Worm (Caenorhabditis elegans) whole organism, L3 larva: Measurements from ENCODE around the gene frpr-4.

ENCODE experiments used
- R02D3.7 ChIP-seq: fragments of 150-350 bp; optimal IDR thresholded peaks from 2 replicates; lab custom pipeline; 2014; ENCODE audit warnings: missing biosample characterization, missing genetic modification characterization
- ZK546.5 ChIP-seq: sonication (generic microtip); optimal IDR thresholded peaks from 2 replicates; lab custom pipeline; 2017; ENCODE audit warnings: missing biosample characterization, missing genetic modification characterization
- ama-1 ChIP-seq: fragments of 150-350 bp; optimal IDR thresholded peaks from 2 replicates; lab custom pipeline; 2018
- ceh-16 ChIP-seq: sonication (generic microtip); optimal IDR thresholded peaks from 2 replicates; lab custom pipeline; 2017; ENCODE audit warnings: missing biosample characterization, missing genetic modification characterization
- ceh-28 ChIP-seq: fragments of 150-350 bp; optimal IDR thresholded peaks from 2 replicates; lab custom pipeline; 2014; ENCODE audit warnings: missing biosample characterization, missing genetic modification reagents, missing genetic modification characterization
- ceh-82 ChIP-seq: fragments of 150-350 bp; optimal IDR thresholded peaks from 2 replicates; lab custom pipeline; 2014; ENCODE audit warnings: missing biosample characterization, missing genetic modification characterization
- ceh-9 ChIP-seq: sonication (generic microtip); optimal IDR thresholded peaks from 2 replicates; lab custom pipeline; 2018; ENCODE audit warnings: missing biosample characterization, missing genetic modification characterization
- daf-12 ChIP-seq: fragments of 150-350 bp; optimal IDR thresholded peaks from 2 replicates; lab custom pipeline; 2014; ENCODE audit warnings: missing biosample characterization, missing genetic modification reagents, missing genetic modification characterization
- egl-27 ChIP-seq: sonication (generic microtip); optimal IDR thresholded peaks from 4 replicates; lab custom pipeline; 2017; ENCODE audit warnings: missing biosample characterization, missing genetic modification reagents, missing genetic modification characterization
- egl-5 ChIP-seq: fragments of 150-350 bp; optimal IDR thresholded peaks from 2 replicates; lab custom pipeline; 2017; ENCODE audit warnings: missing biosample characterization, missing genetic modification reagents, missing genetic modification characterization, inconsistent platforms
- elt-1 ChIP-seq: fragments of 150-350 bp; optimal IDR thresholded peaks from 2 replicates; lab custom pipeline; 2014; ENCODE audit warnings: missing biosample characterization, missing genetic modification characterization
- elt-2 ChIP-seq: sonication (generic microtip); optimal IDR thresholded peaks from 2 replicates; lab custom pipeline; 2016; ENCODE audit warnings: missing genetic modification reagents, mild to moderate bottlenecking, missing genetic modification characterization, missing compliant biosample characterization
- elt-3 ChIP-seq, 3 experiments: fragments of 150-350 bp in 1 of 3; sonication (generic microtip) in 2 of 3; optimal IDR thresholded peaks; 2 replicates in 2 of 3; 4 replicates in 1 of 3; lab custom pipeline; 2014 to 2017; ENCODE audit warnings: missing biosample characterization in 3 of 3, missing genetic modification characterization in 3 of 3
- eor-1 ChIP-seq, 2 experiments: fragments of 150-350 bp; optimal IDR thresholded peaks; 2 replicates each; lab custom pipeline; 2014 to 2018; ENCODE audit warnings: missing biosample characterization in 2 of 2, missing genetic modification characterization in 2 of 2
- fkh-2 ChIP-seq: fragments of 150-350 bp; optimal IDR thresholded peaks from 2 replicates; lab custom pipeline; 2014; ENCODE audit warnings: missing biosample characterization, missing genetic modification reagents, missing genetic modification characterization
- fos-1 ChIP-seq: fragments of 150-350 bp; optimal IDR thresholded peaks from 2 replicates; lab custom pipeline; 2014; ENCODE audit warnings: missing biosample characterization, missing genetic modification characterization
- hmg-11 ChIP-seq: sonication (generic microtip); optimal IDR thresholded peaks from 2 replicates; lab custom pipeline; 2016; ENCODE audit warnings: missing genetic modification characterization, missing compliant biosample characterization
- jun-1 ChIP-seq: fragments of 150-350 bp; optimal IDR thresholded peaks from 2 replicates; lab custom pipeline; 2014; ENCODE audit warnings: missing biosample characterization, missing genetic modification reagents, missing genetic modification characterization
- lin-15B ChIP-seq: fragments of 150-350 bp; optimal IDR thresholded peaks from 2 replicates; lab custom pipeline; 2014; ENCODE audit warnings: missing biosample characterization, missing genetic modification characterization
- lin-39 ChIP-seq: fragments of 150-350 bp; optimal IDR thresholded peaks from 2 replicates; lab custom pipeline; 2018; ENCODE audit warnings: missing biosample characterization, missing genetic modification reagents, missing genetic modification characterization
- lsy-12 ChIP-seq: sonication (generic microtip); optimal IDR thresholded peaks from 2 replicates; lab custom pipeline; 2016; ENCODE audit warnings: mild to moderate bottlenecking, missing genetic modification characterization, missing compliant biosample characterization
- nfya-1 ChIP-seq: sonication (generic microtip); optimal IDR thresholded peaks from 2 replicates; lab custom pipeline; 2017; ENCODE audit warnings: missing genetic modification characterization, mild to moderate bottlenecking, missing compliant biosample characterization, antibody characterized with exemption, moderate library complexity; ENCODE audit not compliant: insufficient read depth
- nhr-12 ChIP-seq: fragments of 150-350 bp; optimal IDR thresholded peaks from 2 replicates; lab custom pipeline; 2014; ENCODE audit warnings: missing biosample characterization, missing genetic modification characterization
- nhr-23 ChIP-seq: fragments of 150-350 bp; optimal IDR thresholded peaks from 2 replicates; lab custom pipeline; 2014; ENCODE audit warnings: missing biosample characterization, missing genetic modification reagents, missing genetic modification characterization
- nhr-237 ChIP-seq: fragments of 150-350 bp; optimal IDR thresholded peaks from 2 replicates; lab custom pipeline; 2014; ENCODE audit warnings: missing biosample characterization, missing genetic modification characterization
- nhr-25 ChIP-seq: sonication (generic microtip); optimal IDR thresholded peaks from 2 replicates; lab custom pipeline; 2017; ENCODE audit warnings: missing biosample characterization, missing genetic modification characterization
- nhr-28 ChIP-seq: fragments of 150-350 bp; optimal IDR thresholded peaks from 2 replicates; lab custom pipeline; 2014; ENCODE audit warnings: missing biosample characterization, missing genetic modification characterization
- nhr-43 ChIP-seq: sonication (generic microtip); optimal IDR thresholded peaks from 2 replicates; lab custom pipeline; 2016; ENCODE audit warnings: mild to moderate bottlenecking, missing genetic modification characterization, missing compliant biosample characterization; ENCODE audit not compliant: poor library complexity, severe bottlenecking
- nhr-77 ChIP-seq: fragments of 150-350 bp; optimal IDR thresholded peaks from 2 replicates; lab custom pipeline; 2014; ENCODE audit warnings: missing biosample characterization, missing genetic modification characterization
- pha-4 ChIP-seq: fragments of 150-350 bp; optimal IDR thresholded peaks from 2 replicates; lab custom pipeline; 2014; ENCODE audit warnings: missing biosample characterization, missing genetic modification reagents, missing genetic modification characterization
- pqm-1 ChIP-seq: fragments of 150-350 bp; optimal IDR thresholded peaks from 2 replicates; lab custom pipeline; 2017; ENCODE audit warnings: missing biosample characterization, missing genetic modification characterization, inconsistent platforms
- skn-1 ChIP-seq: fragments of 150-350 bp; optimal IDR thresholded peaks from 2 replicates; lab custom pipeline; 2014; ENCODE audit warnings: missing biosample characterization, missing genetic modification characterization
- unc-62 ChIP-seq: fragments of 150-350 bp; sonication (generic microtip); optimal IDR thresholded peaks from 4 replicates; lab custom pipeline; 2014; ENCODE audit warnings: missing biosample characterization, missing genetic modification reagents, missing genetic modification characterization
- zag-1 ChIP-seq: fragments of 150-350 bp; optimal IDR thresholded peaks from 2 replicates; lab custom pipeline; 2014; ENCODE audit warnings: missing biosample characterization, missing genetic modification characterization
- ztf-11 ChIP-seq: fragments of 150-350 bp; optimal IDR thresholded peaks from 2 replicates; lab custom pipeline; 2014; ENCODE audit warnings: missing biosample characterization, missing genetic modification characterization

frpr-4 gene

DNA sequence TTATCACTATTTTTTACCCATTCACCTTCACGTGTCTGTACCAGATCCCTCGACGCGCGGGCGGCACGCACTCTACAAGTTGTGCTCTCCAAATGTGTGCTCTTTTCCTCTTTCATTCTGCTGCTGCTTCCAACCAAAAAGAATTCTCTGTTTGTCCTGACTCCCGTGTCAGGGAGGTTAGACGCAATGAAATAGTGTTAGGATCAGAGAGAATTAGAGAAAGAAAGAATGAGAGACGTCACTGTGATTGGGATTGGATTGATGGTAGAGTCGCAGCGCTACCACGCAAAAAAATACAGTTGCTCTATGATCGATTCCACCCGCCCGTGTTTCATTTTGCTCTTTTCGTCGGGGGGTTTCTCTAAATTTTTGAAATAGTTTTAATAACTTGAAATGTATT is 35.7 kb upstream of the frpr-4 start:
- TF ChIP-seq pha-4 (tag; lab: Kevin White, UChicago) = peak; percentile 69
- no peak for TF ChIP-seq egl-5 (tag; lab: Kevin White, UChicago)

DNA sequence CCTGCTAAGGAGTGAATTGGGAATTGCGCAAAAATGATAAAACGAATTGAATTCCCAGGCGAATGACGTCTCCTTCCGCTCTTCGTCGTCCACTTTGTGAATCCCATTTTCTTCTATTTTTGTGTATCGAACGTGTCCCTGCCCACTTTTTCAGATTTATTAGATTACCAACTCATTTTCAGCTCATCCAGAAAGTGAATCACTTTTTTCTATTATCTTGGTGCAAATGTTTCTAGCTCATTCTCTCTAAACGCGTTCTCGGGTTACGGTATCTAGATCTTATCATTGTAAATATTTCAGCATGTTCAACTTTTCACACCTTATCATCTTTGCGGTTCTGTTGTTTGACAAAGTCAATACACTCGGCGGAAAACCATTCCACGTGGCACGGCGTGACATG is 33.8 kb upstream of the frpr-4 start, which contains the start of gene ZK622.5:
Gene ZK622.5, plus strand, starts transcription at position 301 of the 400 bp plus-strand sequence.
- TF ChIP-seq elt-3 (tag; optimal IDR thresholded peaks at IDR 0.05; lab: Kevin White, UChicago) = no peak
- TF ChIP-seq zag-1 (tag; lab: Kevin White, UChicago) = no peak
- TF ChIP-seq pha-4 (tag; lab: Kevin White, UChicago) = no peak
- TF ChIP-seq nhr-12 (tag; lab: Kevin White, UChicago) = no peak
- no peak for TF ChIP-seq R02D3.7 (tag; lab: Kevin White, UChicago)
- no peak for TF ChIP-seq lsy-12 (tag; lab: Kevin White, UChicago)
- no peak for TF ChIP-seq nhr-237
- TF ChIP-seq elt-1 (tag; lab: Kevin White, UChicago) = no peak
- TF ChIP-seq ceh-82 (tag; lab: Kevin White, UChicago) = no peak
- TF ChIP-seq fkh-2 (tag; lab: Kevin White, UChicago) = no peak

DNA sequence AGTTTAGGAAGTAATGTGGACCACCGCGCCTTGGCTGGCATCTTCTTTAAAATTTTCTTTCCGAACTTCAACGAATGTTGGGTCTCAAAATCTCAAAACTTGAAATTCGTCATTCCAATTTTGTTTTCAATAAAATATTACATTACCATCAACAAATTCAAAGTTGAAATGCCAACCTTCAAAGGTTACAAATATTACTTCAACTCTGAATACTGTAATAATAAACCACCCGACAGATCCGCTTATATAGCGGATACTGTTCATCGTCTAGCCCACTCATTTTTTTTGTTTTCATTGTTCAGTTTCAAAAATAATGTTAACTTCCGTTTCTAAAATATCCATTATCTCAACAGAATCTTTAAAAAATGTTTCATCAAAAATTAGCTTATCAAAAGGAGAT is 29.7 kb upstream of the frpr-4 start, which contains the start of gene gur-5:
Gene gur-5, plus strand, starts transcription at position 301 of the 400 bp plus-strand sequence.
- no peak for TF ChIP-seq egl-27
- no peak for TF ChIP-seq elt-2 (tag; lab: Kevin White, UChicago)
- TF ChIP-seq ZK546.5 (tag; lab: Kevin White, UChicago) = no peak
- TF ChIP-seq jun-1 (tag; lab: Kevin White, UChicago) = no peak
- no peak for TF ChIP-seq nhr-28
- no peak for TF ChIP-seq nhr-237
- TF ChIP-seq unc-62 (GFP tag; lab: Kevin White, UChicago) = no peak
- no peak for TF ChIP-seq nhr-77 (tag; lab: Kevin White, UChicago)
- no peak for TF ChIP-seq pqm-1 (tag; lab: Kevin White, UChicago)
- TF ChIP-seq daf-12 (tag; lab: Kevin White, UChicago) = no peak
- no peak for TF ChIP-seq nhr-25 (tag; lab: Kevin White, UChicago)
- TF ChIP-seq ceh-28 (tag; lab: Kevin White, UChicago) = no peak
- TF ChIP-seq nhr-12 (tag; lab: Kevin White, UChicago) = no peak
- no peak for TF ChIP-seq lin-15B (tag; lab: Kevin White, UChicago)
- no peak for TF ChIP-seq zag-1 (tag; lab: Kevin White, UChicago)
- TF ChIP-seq ceh-82 (tag; lab: Kevin White, UChicago) = no peak
- no peak for TF ChIP-seq eor-1 (tag; optimal IDR thresholded peaks at IDR 0.05; lab: Kevin White, UChicago)
- TF ChIP-seq hmg-11 (tag; lab: Kevin White, UChicago) = no peak
- no peak for TF ChIP-seq ceh-16

DNA sequence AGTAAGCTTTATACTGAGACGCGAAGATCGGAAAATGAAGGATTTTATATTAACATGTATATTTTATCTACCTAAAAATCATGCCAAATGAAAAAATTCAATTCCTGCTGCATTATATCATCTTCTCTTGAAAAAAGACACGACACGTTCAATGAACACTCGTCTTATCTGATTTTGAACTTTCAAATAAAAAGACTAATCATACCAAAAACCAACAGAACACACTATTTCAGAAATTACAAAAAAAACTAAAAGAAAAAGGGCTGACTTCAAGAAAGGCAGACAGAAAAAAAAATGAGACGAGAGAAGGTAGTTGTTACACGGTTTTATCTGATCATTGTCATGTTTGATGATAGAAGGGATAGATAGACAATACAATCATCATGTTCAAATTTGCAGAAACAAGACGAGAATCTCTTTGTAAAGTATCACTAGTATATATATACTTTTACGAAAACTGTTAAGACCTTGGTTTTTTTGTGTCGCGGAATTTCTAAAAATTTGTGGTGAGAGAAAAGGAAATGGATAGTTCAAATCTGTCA is 27.5 kb upstream of the frpr-4 start:
- peak; percentile 11 for TF ChIP-seq nhr-23 (tag; lab: Kevin White, UChicago)
- peak; percentile 93 for TF ChIP-seq elt-1 (tag; lab: Kevin White, UChicago)
- no peak for TF ChIP-seq R02D3.7 (tag; lab: Kevin White, UChicago)

DNA sequence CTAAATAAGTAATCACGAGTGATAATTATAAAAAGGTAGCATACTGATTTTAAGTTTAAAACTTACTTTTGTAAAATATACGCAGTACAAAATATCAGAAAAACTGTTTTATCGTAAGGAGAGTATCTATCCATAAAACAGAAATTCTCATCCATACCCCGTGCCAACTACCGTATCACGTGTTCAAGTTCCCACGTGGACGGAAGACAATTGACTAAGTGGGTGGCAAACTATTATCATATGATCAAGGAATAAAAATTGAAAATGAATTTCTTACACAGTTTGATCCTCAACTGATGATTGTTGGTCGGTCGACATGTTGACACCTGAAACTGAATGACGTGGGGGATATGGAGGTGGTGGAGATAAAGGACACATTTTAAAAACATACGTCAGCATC is 26.9 kb upstream of the frpr-4 start, which contains the start of gene pmt-1:
Gene pmt-1, minus strand, starts transcription at position 332 of the 400 bp plus-strand sequence.
- TF ChIP-seq ceh-9 (tag; lab: Kevin White, UChicago) (no peak), ama-1 (lab: Kevin White, UChicago) (no peak), jun-1 (tag; lab: Kevin White, UChicago) (peak; percentile 28), nhr-23 (tag; lab: Kevin White, UChicago) (peak; percentile 12), lsy-12 (tag; lab: Kevin White, UChicago) (peak; percentile 2), pqm-1 (tag; lab: Kevin White, UChicago) (peak; percentile 43), nfya-1 (tag; lab: Kevin White, UChicago) (peak; percentile 11), zag-1 (tag; lab: Kevin White, UChicago) (no peak), elt-2 (tag; lab: Kevin White, UChicago) (peak; percentile 78), elt-1 (tag; lab: Kevin White, UChicago) (no peak), fkh-2 (tag; lab: Kevin White, UChicago) (no peak), nhr-12 (tag; lab: Kevin White, UChicago) (no peak), skn-1 (tag; lab: Kevin White, UChicago) (no peak), nhr-43 (tag; lab: Kevin White, UChicago) (peak; percentile 71), nhr-77 (tag; lab: Kevin White, UChicago) (no peak), lin-39 (tag; lab: Kevin White, UChicago) (no peak), lin-15B (tag; lab: Kevin White, UChicago) (no peak), ztf-11 (tag; lab: Kevin White, UChicago) (no peak), fos-1 (tag; lab: Kevin White, UChicago) (no peak), ceh-82 (tag; lab: Kevin White, UChicago) (no peak)
